Fruit fly (Drosophila melanogaster): ENCODE data around the gene slou.

DNA sequence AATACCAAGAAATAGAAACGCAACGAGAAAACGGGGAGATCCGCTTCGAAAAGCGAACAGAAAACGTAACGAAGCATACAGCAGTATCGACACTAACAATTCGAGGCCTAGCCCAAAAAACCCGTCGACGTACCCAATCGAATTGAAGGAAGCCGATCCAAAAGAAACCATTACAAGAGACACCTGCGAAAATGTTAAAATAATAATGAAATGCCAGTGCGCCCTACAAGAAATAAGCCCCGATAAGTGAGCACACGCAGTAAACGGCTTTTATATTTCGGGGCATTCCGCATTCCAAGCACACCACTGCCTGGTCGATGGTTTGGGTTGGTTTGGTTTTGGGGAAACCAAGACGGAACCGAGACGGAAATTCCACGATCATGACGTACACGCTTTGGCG, 29.4 kb upstream of the slou start:
- TF ChIP-seq CG12219 (GFP tag; optimal IDR thresholded peaks at IDR 0.05): no peak
- TF ChIP-seq CG7839 (tag; optimal IDR thresholded peaks at IDR 0.05): no peak
- TF ChIP-seq run (tag; optimal IDR thresholded peaks at IDR 0.05): no peak
- TF ChIP-seq CG3281 (GFP tag; optimal IDR thresholded peaks at IDR 0.05): no peak
- no peak for TF ChIP-seq CG12071 (GFP tag; optimal IDR thresholded peaks at IDR 0.05)
- no peak for TF ChIP-seq CG12659 (GFP tag; optimal IDR thresholded peaks at IDR 0.05)
- no peak for TF ChIP-seq Gsc (GFP tag; IDR thresholded peaks at IDR 0.05)
- no peak for TF ChIP-seq Chrac-16 (GFP tag; optimal IDR thresholded peaks at IDR 0.05)

Measured in whole organism, embryonic.